Worm (Caenorhabditis elegans) whole organism, L4 larva: ENCODE results near the gene dars-1.
A peak's percentile ranks its signal among the peaks of the same experiment; 100 is the strongest.

Experiments used
- F49E8.2 ChIP-seq: sonication (generic microtip); optimal IDR thresholded peaks from 2 replicates; lab custom pipeline; 2016; ENCODE audit warnings: missing compliant biosample characterization, mild to moderate bottlenecking, missing genetic modification characterization, borderline replicate concordance
- R02D3.7 ChIP-seq: fragments of 150-350 bp; sonication (generic microtip); optimal IDR thresholded peaks from 3 replicates; lab custom pipeline; 2014; ENCODE audit warnings: missing biosample characterization, missing genetic modification characterization
- T26A8.4 ChIP-seq: fragments of 200-800 bp; sonication (Bioruptor generic); IDR thresholded peaks from 2 replicates; pipeline ENCODE4 v1.3.6; 2022; ENCODE audit warnings: missing genetic modification characterization, missing compliant biosample characterization
- Y105C5A.15 ChIP-seq: fragments of 200-800 bp; sonication (Bioruptor generic); IDR thresholded peaks from 2 replicates; pipeline ENCODE4 v1.3.6; 2022; ENCODE audit warnings: missing genetic modification characterization, missing compliant biosample characterization
- Y5F2A.4 ChIP-seq: fragments of 200-800 bp; sonication (Bioruptor generic); optimal IDR thresholded peaks from 2 replicates; lab custom pipeline; 2018; ENCODE audit warnings: mild to moderate bottlenecking, missing genetic modification characterization, missing compliant biosample characterization
- aha-1 ChIP-seq: fragments of 150-350 bp; peaks from one replicate; lab custom pipeline; 2014; ENCODE audit warnings: missing biosample characterization, missing genetic modification characterization
- ceh-20 ChIP-seq: fragments of 200-800 bp; sonication (Bioruptor generic); IDR thresholded peaks from 2 replicates; pipeline ENCODE4 v1.3.6; 2022; ENCODE audit warnings: missing genetic modification reagents, missing genetic modification characterization, missing compliant biosample characterization
- ceh-82 ChIP-seq: sonication (generic microtip); optimal IDR thresholded peaks from 2 replicates; lab custom pipeline; 2017; ENCODE audit warnings: missing biosample characterization, missing genetic modification characterization
- ctbp-1 ChIP-seq: fragments of 200-800 bp; sonication (Bioruptor generic); IDR thresholded peaks from 2 replicates; pipeline ENCODE4 v1.3.6; 2022; ENCODE audit warnings: missing genetic modification reagents, missing genetic modification characterization, missing compliant biosample characterization
- daf-16 ChIP-seq, 3 experiments: sonication (generic microtip); optimal IDR thresholded peaks; 2 replicates each; lab custom pipeline; 2016 to 2017; ENCODE audit warnings: missing genetic modification characterization in 3 of 3, missing genetic modification reagents in 3 of 3, mild to moderate bottlenecking in 2 of 3, missing compliant biosample characterization in 2 of 3, missing biosample characterization in 1 of 3, moderate library complexity in 1 of 3
- dmd-6 ChIP-seq: fragments of 200-800 bp; sonication (Bioruptor generic); IDR thresholded peaks from 2 replicates; pipeline ENCODE4 v1.3.6; 2022; ENCODE audit warnings: missing genetic modification reagents, missing genetic modification characterization, missing compliant biosample characterization
- dpl-1 ChIP-seq: fragments of 150-350 bp; optimal IDR thresholded peaks from 2 replicates; lab custom pipeline; 2014; ENCODE audit warnings: missing biosample characterization, missing genetic modification reagents, missing genetic modification characterization
- duxl-1 ChIP-seq: sonication (generic microtip); optimal IDR thresholded peaks from 2 replicates; lab custom pipeline; 2016; ENCODE audit warnings: mild to moderate bottlenecking, missing genetic modification characterization, moderate library complexity, missing compliant biosample characterization; ENCODE audit not compliant: poor library complexity
- dve-1 ChIP-seq: sonication (generic microtip); optimal IDR thresholded peaks from 2 replicates; lab custom pipeline; 2017; ENCODE audit warnings: antibody characterized with exemption, mild to moderate bottlenecking, missing genetic modification characterization, missing compliant biosample characterization; ENCODE audit not compliant: insufficient read depth
- fos-1 ChIP-seq: fragments of 150-350 bp; optimal IDR thresholded peaks from 2 replicates; lab custom pipeline; 2014; ENCODE audit warnings: missing biosample characterization, missing genetic modification characterization
- hif-1 ChIP-seq, 2 experiments: sonication (generic microtip); optimal IDR thresholded peaks; 2 replicates each; lab custom pipeline; 2016 to 2017; ENCODE audit warnings: missing compliant biosample characterization in 2 of 2, missing genetic modification characterization in 2 of 2, missing genetic modification reagents in 2 of 2, missing genotype in 2 of 2, mild to moderate bottlenecking in 1 of 2
- hlh-11 ChIP-seq: fragments of 200-800 bp; sonication (Bioruptor generic); optimal IDR thresholded peaks from 2 replicates; lab custom pipeline; 2018; ENCODE audit warnings: mild to moderate bottlenecking, missing genetic modification characterization, missing compliant biosample characterization
- hmg-1.1 ChIP-seq: fragments of 200-800 bp; sonication (Bioruptor generic); IDR thresholded peaks from 2 replicates; pipeline ENCODE4 v1.3.6; 2022; ENCODE audit warnings: missing genetic modification reagents, missing genetic modification characterization, missing compliant biosample characterization
- lin-13 ChIP-seq: fragments of 150-350 bp; optimal IDR thresholded peaks from 2 replicates; lab custom pipeline; 2014; ENCODE audit warnings: missing biosample characterization, missing genetic modification reagents, missing genetic modification characterization
- lin-38 ChIP-seq: fragments of 200-800 bp; sonication (Bioruptor generic); IDR thresholded peaks from 2 replicates; pipeline ENCODE4 v1.3.6; 2022; ENCODE audit warnings: missing genetic modification reagents, missing genetic modification characterization, missing compliant biosample characterization
- lsy-2 ChIP-seq, 2 experiments: fragments of 150-350 bp in 1 of 2; sonication (generic microtip) in 1 of 2; optimal IDR thresholded peaks; 2 replicates each; lab custom pipeline; 2014 to 2017; ENCODE audit warnings: missing biosample characterization in 2 of 2, missing genetic modification characterization in 2 of 2
- madf-9 ChIP-seq: fragments of 200-800 bp; sonication (Bioruptor generic); conservative IDR thresholded peaks from 2 replicates; pipeline ENCODE4 v1.3.6; 2022; ENCODE audit warnings: missing genetic modification reagents, missing genetic modification characterization, missing compliant biosample characterization
- mep-1 ChIP-seq: fragments of 150-350 bp; sonication (generic microtip); optimal IDR thresholded peaks from 3 replicates; lab custom pipeline; 2014; ENCODE audit warnings: missing biosample characterization, missing genetic modification characterization
- mes-2 ChIP-seq: sonication (generic microtip); optimal IDR thresholded peaks from 2 replicates; lab custom pipeline; 2016; ENCODE audit warnings: missing genotype, mild to moderate bottlenecking, missing genetic modification characterization, missing compliant biosample characterization; ENCODE audit not compliant: poor library complexity, severe bottlenecking
- nhr-10 ChIP-seq: fragments of 150-350 bp; optimal IDR thresholded peaks from 2 replicates; lab custom pipeline; 2014; ENCODE audit warnings: missing biosample characterization, missing genetic modification characterization
- nhr-102 ChIP-seq: sonication (generic microtip); optimal IDR thresholded peaks from 2 replicates; lab custom pipeline; 2016; ENCODE audit warnings: mild to moderate bottlenecking, missing genetic modification characterization, moderate library complexity, missing compliant biosample characterization
- nhr-111 ChIP-seq: fragments of 200-800 bp; sonication (Bioruptor generic); optimal IDR thresholded peaks from 2 replicates; lab custom pipeline; 2018; ENCODE audit warnings: mild to moderate bottlenecking, missing genetic modification characterization, missing compliant biosample characterization
- nhr-25 ChIP-seq: sonication (generic microtip); optimal IDR thresholded peaks from 2 replicates; lab custom pipeline; 2017; ENCODE audit warnings: missing genetic modification characterization, mild to moderate bottlenecking, missing compliant biosample characterization, antibody characterized with exemption, moderate library complexity, borderline replicate concordance; ENCODE audit not compliant: insufficient read depth
- nhr-28 ChIP-seq: fragments of 150-350 bp; optimal IDR thresholded peaks from 2 replicates; lab custom pipeline; 2014; ENCODE audit warnings: missing biosample characterization, missing genetic modification characterization
- nhr-42 ChIP-seq: fragments of 200-800 bp; sonication (Bioruptor generic); IDR thresholded peaks from 2 replicates; pipeline ENCODE4 v1.3.6; 2022; ENCODE audit warnings: missing genetic modification characterization, missing compliant biosample characterization
- nhr-76 ChIP-seq: fragments of 150-350 bp; optimal IDR thresholded peaks from 2 replicates; lab custom pipeline; 2014; ENCODE audit warnings: missing biosample characterization, missing genetic modification characterization
- php-3 ChIP-seq: fragments of 200-800 bp; sonication (Bioruptor generic); IDR thresholded peaks from 2 replicates; pipeline ENCODE4 v1.3.6; 2022; ENCODE audit warnings: missing genetic modification reagents, missing genetic modification characterization, missing compliant biosample characterization
- rbr-2 ChIP-seq: sonication (generic microtip); optimal IDR thresholded peaks from 2 replicates; lab custom pipeline; 2016; ENCODE audit warnings: missing genotype, missing genetic modification characterization, missing compliant biosample characterization
- set-16 ChIP-seq: fragments of 200-800 bp; sonication (Bioruptor generic); IDR thresholded peaks from 2 replicates; pipeline ENCODE4 v1.3.6; 2022; ENCODE audit warnings: missing genetic modification reagents, missing genetic modification characterization, missing compliant biosample characterization
- snpc-4 ChIP-seq: fragments of 150-350 bp; optimal IDR thresholded peaks from 2 replicates; lab custom pipeline; 2014; ENCODE audit warnings: missing biosample characterization, missing genetic modification characterization
- spr-3 ChIP-seq: fragments of 200-800 bp; sonication (Bioruptor generic); optimal IDR thresholded peaks from 2 replicates; lab custom pipeline; 2018; ENCODE audit warnings: mild to moderate bottlenecking, missing genetic modification characterization, missing compliant biosample characterization
- tag-97 ChIP-seq: fragments of 200-800 bp; sonication (Bioruptor generic); IDR thresholded peaks from 2 replicates; pipeline ENCODE4 v1.3.6; 2022; ENCODE audit warnings: missing genetic modification characterization, missing compliant biosample characterization
- unc-130 ChIP-seq: sonication (generic microtip); optimal IDR thresholded peaks from 2 replicates; lab custom pipeline; 2016; ENCODE audit warnings: missing genetic modification reagents, missing genetic modification characterization, missing compliant biosample characterization
- unc-62 ChIP-seq, 3 experiments: fragments of 150-350 bp in 1 of 3; sonication (generic microtip); optimal IDR thresholded peaks in 2 of 3; peaks in 1 of 3; 1 replicate in 1 of 3; 2 replicates in 2 of 3; lab custom pipeline; 2014 to 2017; ENCODE audit warnings: missing biosample characterization in 3 of 3, missing genetic modification characterization in 3 of 3, missing genetic modification reagents in 3 of 3, missing genotype in 1 of 3
- zag-1 ChIP-seq: fragments of 150-350 bp; optimal IDR thresholded peaks from 2 replicates; lab custom pipeline; 2014; ENCODE audit warnings: missing biosample characterization, missing genetic modification characterization
- zfp-2 ChIP-seq: sonication (generic microtip); optimal IDR thresholded peaks from 2 replicates; lab custom pipeline; 2016; ENCODE audit warnings: mild to moderate bottlenecking, missing genetic modification characterization, missing compliant biosample characterization
- zip-11 ChIP-seq: fragments of 200-800 bp; sonication (Bioruptor generic); IDR thresholded peaks from 2 replicates; pipeline ENCODE4 v1.3.6; 2022; ENCODE audit warnings: missing genetic modification characterization, missing compliant biosample characterization
- ztf-7 ChIP-seq: fragments of 150-350 bp; optimal IDR thresholded peaks from 2 replicates; lab custom pipeline; 2014; ENCODE audit warnings: missing biosample characterization, missing genetic modification characterization

The dars-1 gene

DNA sequence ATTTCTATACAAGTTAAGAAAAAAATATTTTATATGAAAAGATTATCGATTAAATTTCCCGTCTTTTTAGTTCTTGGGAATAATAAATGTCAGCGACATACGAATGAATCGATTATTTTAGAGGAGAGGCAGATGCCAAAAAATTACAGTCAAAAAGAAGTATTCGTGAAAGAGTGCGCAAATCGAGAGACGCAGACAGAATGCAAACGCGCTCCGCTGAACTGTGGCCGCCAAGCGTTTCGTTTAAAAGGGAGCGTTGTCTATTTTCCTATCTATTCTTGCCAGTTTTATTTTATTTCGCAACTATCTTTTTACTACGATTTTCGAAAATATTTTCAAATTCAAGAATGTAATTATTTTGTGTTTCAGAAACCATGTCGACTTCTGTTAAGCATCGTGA lies 23.9 kb downstream of the dars-1 start, which contains the start of gene baf-1 (continued):
- no peak for TF ChIP-seq nhr-25 (tag; lab: Kevin White, UChicago)
- peak in 1 of 2 experiments; percentile 31 for TF ChIP-seq hif-1 (tag; optimal IDR thresholded peaks at IDR 0.05; lab: Kevin White, UChicago)
- peak; percentile 74 for TF ChIP-seq aha-1 (tag; lab: Kevin White, UChicago)

DNA sequence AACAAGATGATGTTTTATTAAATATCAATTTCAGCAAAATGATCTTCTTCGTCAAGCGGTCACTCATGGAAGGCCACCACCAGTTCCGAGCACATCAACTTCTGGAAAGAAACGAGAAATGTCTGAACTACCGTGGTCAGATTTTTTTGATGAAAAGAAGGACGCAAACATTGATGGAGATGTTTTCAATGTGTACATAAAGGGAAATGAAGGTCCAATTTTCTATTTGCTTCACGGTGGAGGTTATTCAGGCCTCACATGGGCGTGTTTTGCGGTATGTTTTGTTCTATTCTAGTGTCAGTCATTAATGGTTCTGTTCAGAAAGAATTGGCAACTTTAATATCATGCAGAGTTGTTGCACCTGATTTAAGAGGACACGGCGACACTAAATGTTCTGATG lies 25.1 kb downstream of the dars-1 start, which contains the start of gene B0464.6:
Gene B0464.6 (minus strand): TSS at position 101 of the 400 bp plus-strand sequence.
- peak in 1 of 2 experiments; percentile 65 for TF ChIP-seq unc-62 (GFP tag; optimal IDR thresholded peaks at IDR 0.05 in 1 of 2; lab: Kevin White, UChicago)
- no peak for TF ChIP-seq unc-62 (tag; optimal IDR thresholded peaks at IDR 0.05; lab: Kevin White, UChicago)
- no peak for TF ChIP-seq F49E8.2 (tag; lab: Kevin White, UChicago)

DNA sequence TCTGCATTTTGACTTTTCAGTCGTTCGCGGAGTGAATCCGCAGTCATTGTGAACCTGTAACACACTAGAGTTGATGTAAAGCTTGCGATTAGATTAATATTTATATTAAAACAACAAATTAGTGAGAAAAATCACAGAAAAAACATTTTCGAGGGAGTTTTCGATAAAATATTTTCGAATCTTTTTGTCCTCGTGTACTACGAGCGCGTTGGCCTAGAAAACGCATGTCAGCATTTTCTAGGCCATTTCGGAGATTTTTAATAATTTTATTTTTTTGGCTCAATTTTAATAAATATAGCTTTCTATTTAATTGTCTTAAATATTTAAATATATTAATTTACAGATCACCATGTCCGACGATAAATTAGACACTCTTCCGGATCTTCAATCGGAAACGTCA lies 25.6 kb downstream of the dars-1 start, which contains the start of gene B0464.9:
Gene B0464.9 (plus strand): TSS at position 344 of the 400 bp plus-strand sequence.
- TF ChIP-seq hlh-11: peak; percentile 16
- peak; percentile 78 for TF ChIP-seq dpl-1 (GFP tag; lab: Kevin White, UChicago)
- no peak for TF ChIP-seq set-16 (GFP tag; lab: Robert Waterston, UW)
- no peak for TF ChIP-seq daf-16 (GFP tag; optimal IDR thresholded peaks at IDR 0.05; lab: Kevin White, UChicago)
- TF ChIP-seq daf-16 (tag; optimal IDR thresholded peaks at IDR 0.05; lab: Kevin White, UChicago): peak; percentile 14
- TF ChIP-seq nhr-28: peak; percentile 14
- TF ChIP-seq php-3 (GFP tag; lab: Robert Waterston, UW): no peak
- no peak for TF ChIP-seq zip-11 (GFP tag; lab: Robert Waterston, UW)
- TF ChIP-seq hif-1 (tag; optimal IDR thresholded peaks at IDR 0.05; lab: Kevin White, UChicago): peak in 1 of 2 experiments; percentile 78
- peak; percentile 30 for TF ChIP-seq nhr-102 (tag; lab: Kevin White, UChicago)
- TF ChIP-seq lin-38 (GFP tag; lab: Robert Waterston, UW): peak; percentile 77
- TF ChIP-seq mes-2 (tag; lab: Kevin White, UChicago): peak; percentile 96
- no peak for TF ChIP-seq fos-1 (tag; lab: Kevin White, UChicago)
- peak; percentile 13 for TF ChIP-seq rbr-2 (tag; lab: Kevin White, UChicago)
- TF ChIP-seq lsy-2 (tag; optimal IDR thresholded peaks at IDR 0.05; lab: Kevin White, UChicago): peak in 1 of 2 experiments; percentile 80
- peak; percentile 68 for TF ChIP-seq duxl-1 (tag; lab: Kevin White, UChicago)
- no peak for TF ChIP-seq nhr-111 (GFP tag; lab: Kevin White, UChicago)
- TF ChIP-seq dmd-6 (GFP tag; lab: Robert Waterston, UW): peak; percentile 40
- TF ChIP-seq mep-1 (tag; lab: Kevin White, UChicago): peak; percentile 36
- TF ChIP-seq tag-97 (GFP tag; lab: Robert Waterston, UW): no peak
- no peak for TF ChIP-seq Y105C5A.15 (GFP tag; lab: Robert Waterston, UW)
- TF ChIP-seq hmg-1.1: no peak
- TF ChIP-seq ztf-7 (tag; lab: Kevin White, UChicago): no peak
- peak; percentile 85 for TF ChIP-seq unc-130 (GFP tag; lab: Kevin White, UChicago)
- TF ChIP-seq dve-1 (tag; lab: Kevin White, UChicago): peak; percentile 51
- no peak for TF ChIP-seq nhr-76 (tag; lab: Kevin White, UChicago)
- TF ChIP-seq zfp-2 (tag; lab: Kevin White, UChicago): no peak

DNA sequence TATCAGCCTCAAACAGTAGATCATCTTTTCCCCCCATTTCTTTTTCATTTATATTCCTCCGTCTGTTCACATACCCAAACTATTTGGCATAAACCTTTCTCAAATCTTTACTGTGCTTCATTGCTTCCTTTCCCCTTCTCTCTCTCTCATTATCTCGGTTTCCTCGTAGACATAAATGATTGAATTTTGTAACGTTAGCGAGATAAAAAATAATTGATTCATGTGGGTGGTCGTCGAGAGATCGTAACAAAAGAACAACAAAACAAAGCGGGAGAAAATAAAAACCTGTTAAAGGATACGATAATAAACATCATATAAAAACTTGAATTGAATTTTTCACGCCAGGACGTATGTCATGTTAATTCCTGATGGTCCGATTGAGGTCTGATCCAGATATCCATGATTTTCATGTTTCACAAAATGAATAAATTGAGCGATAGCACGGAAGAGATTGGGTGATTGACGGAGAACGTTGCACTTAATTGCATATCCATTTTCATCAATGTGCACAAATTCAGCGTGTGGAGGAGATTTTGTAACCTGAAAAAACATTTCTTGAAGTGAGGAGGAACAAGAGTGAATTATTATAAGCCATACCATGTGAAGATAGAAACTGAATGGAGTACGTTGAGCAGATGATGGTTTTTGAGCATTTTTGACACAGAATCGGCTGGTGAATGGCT lies 28.1 kb downstream of the dars-1 start:
- TF ChIP-seq lin-13 (GFP tag; lab: Kevin White, UChicago): no peak
- TF ChIP-seq R02D3.7 (tag; lab: Kevin White, UChicago): no peak
- no peak for TF ChIP-seq snpc-4 (tag; lab: Kevin White, UChicago)
- no peak for TF ChIP-seq T26A8.4 (GFP tag; lab: Robert Waterston, UW)
- no peak for TF ChIP-seq nhr-42 (GFP tag; lab: Robert Waterston, UW)
- TF ChIP-seq ceh-20 (GFP tag; lab: Robert Waterston, UW): no peak
- no peak for TF ChIP-seq ceh-82 (tag; lab: Kevin White, UChicago)
- TF ChIP-seq Y5F2A.4 (GFP tag; lab: Kevin White, UChicago): no peak
- no peak for TF ChIP-seq unc-62 (GFP tag; optimal IDR thresholded peaks at IDR 0.05 in 1 of 2; lab: Kevin White, UChicago)
- no peak for TF ChIP-seq unc-62 (tag; optimal IDR thresholded peaks at IDR 0.05; lab: Kevin White, UChicago)
- TF ChIP-seq spr-3: no peak
- TF ChIP-seq madf-9 (GFP tag; lab: Robert Waterston, UW): no peak
- TF ChIP-seq zag-1: no peak
- TF ChIP-seq ctbp-1 (GFP tag; lab: Robert Waterston, UW): no peak
- TF ChIP-seq nhr-10 (tag; lab: Kevin White, UChicago): no peak
- TF ChIP-seq dpl-1 (GFP tag; lab: Kevin White, UChicago): no peak
